Fruit fly (Drosophila melanogaster) whole organism: ENCODE measurements around the gene CG31676.

ENCODE experiments used
- CG8478 ChIP-seq: fragments of >200 bp; optimal IDR thresholded peaks from 2 replicates; lab custom pipeline; 2018; ENCODE audit warnings: inconsistent platforms
- Dll ChIP-seq: fragments of >200 bp; optimal IDR thresholded peaks from 2 replicates; lab custom pipeline; 2017
- EcR ChIP-seq, 2 experiments: fragments of >200 bp; optimal IDR thresholded peaks; 2 replicates each; lab custom pipeline; 2017; ENCODE audit warnings: missing biosample characterization in 2 of 2, missing genetic modification characterization in 2 of 2, missing genetic modification reagents in 2 of 2
- pan ChIP-seq: fragments of >200 bp; optimal IDR thresholded peaks from 2 replicates; lab custom pipeline; 2017
- psq ChIP-seq: fragments of >200 bp; optimal IDR thresholded peaks from 2 replicates; lab custom pipeline; 2017
- usp ChIP-seq: fragments of >200 bp; optimal IDR thresholded peaks from 2 replicates; lab custom pipeline; 2017; ENCODE audit warnings: missing biosample characterization, missing genetic modification characterization, mixed read lengths

The CG31676 gene

DNA sequence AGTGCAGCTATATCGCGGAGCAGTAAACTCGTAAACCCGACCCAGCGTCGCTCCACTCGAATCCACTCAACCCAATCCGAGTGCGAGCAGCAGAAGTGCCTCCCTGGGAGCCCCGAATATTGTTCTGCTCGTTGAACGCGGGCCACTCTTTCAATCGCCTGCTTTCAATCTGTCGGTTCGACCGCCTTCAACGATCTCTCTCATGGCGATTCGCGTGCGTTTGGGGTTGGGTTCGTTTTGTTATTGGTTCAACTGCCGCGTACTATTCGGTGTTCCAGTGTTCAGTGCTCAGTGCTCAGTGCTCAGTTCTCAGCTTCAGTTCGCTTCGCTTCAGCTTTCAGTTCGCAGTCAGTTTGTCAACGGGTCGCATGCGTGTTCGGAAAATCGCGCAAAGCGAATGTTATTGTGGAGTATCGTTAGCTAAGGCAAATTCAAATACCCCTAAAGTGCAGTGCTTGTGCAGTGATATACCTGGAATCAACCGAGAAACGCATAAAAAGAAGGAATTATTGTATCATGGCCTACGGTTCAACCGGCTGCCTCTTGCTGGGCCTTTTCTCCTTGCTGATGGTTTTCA lies at the start of gene CG31676:
Gene CG31676, plus strand, starts transcription at position 289 of the 577 bp plus-strand sequence.
- TF ChIP-seq EcR (GFP tag; optimal IDR thresholded peaks at IDR 0.05; lab: Kevin White, UChicago) (no peak), usp (GFP tag; lab: Kevin White, UChicago) (no peak), psq (lab: Kevin White, UChicago) (no peak), CG8478 (no peak)

DNA sequence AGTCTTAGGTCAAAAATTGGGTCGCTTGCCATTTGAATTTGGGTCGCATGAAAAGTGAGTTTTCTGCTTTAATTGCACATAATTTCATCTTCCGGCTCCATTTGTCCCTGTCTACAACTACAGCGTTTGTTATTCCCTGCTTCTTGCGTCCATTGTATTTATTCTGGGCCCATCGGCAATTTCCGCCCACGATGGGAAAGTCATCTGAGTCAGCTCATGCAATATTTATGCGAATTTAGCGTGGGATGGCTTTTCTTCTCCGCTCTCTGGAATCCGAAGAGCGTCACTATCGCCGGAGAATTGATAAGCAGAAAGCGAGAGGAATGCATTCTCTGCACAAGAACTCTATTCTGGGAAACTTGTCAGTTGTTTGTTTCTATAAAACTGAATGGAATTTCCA lies 48.0 kb upstream of the CG31676 start:
- TF ChIP-seq EcR (GFP tag; optimal IDR thresholded peaks at IDR 0.05; lab: Kevin White, UChicago) (no peak), usp (GFP tag; lab: Kevin White, UChicago) (no peak), psq (lab: Kevin White, UChicago) (no peak), CG8478 (no peak), pan (lab: Kevin White, UChicago) (no peak), Dll (lab: Kevin White, UChicago) (no peak)

DNA sequence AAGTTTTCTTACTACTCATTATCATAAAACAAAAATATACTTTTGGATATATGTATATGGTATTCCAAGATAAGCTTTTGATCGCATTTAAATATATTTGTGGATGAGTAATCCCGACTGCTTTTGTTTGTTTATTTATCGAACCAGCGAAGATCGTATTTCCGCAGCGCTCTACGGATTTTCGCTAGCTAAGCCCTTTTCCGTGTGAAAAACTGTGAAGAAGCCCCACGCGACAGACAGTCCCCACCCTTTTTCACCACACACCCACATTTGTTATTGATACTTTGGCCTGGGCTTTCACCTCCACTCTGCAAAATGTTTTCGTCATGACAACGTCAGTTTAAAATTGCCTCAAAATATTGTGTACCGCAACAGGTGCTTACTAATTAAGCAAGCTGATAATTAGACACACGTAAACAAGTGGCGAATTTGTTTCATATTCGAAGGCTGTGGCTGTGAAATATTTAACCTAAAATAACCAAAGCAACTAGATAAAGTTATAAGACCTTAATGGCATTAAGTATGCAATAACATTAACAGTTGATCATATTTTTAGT lies 47.5 kb upstream of the CG31676 start:
- TF ChIP-seq EcR (GFP tag; optimal IDR thresholded peaks at IDR 0.05; lab: Kevin White, UChicago) (no peak), usp (GFP tag; lab: Kevin White, UChicago) (no peak), psq (lab: Kevin White, UChicago) (no peak), CG8478 (no peak), pan (lab: Kevin White, UChicago) (no peak), Dll (lab: Kevin White, UChicago) (no peak)

DNA sequence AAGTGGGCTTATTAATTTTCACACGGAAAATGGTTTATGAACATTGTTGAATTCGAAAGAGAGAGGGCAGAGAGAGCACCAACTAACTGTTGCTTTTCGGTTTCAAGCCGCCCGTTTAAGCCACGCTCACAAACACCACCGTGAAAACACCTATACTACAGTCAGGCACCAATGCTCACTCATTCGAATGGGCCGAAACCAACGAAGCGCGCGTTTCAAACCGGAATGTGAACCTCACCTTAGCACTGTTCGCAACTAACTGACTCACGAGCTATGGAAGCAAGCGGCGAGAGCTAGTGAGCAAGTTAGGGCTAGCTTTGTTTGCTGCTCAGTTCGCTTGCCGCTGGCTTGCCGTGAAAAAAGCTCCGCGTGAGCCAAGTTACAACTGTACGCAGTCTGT lies 46.7 kb upstream of the CG31676 start:
- TF ChIP-seq pan (lab: Kevin White, UChicago) (no peak), Dll (lab: Kevin White, UChicago) (no peak), usp (GFP tag; lab: Kevin White, UChicago) (no peak), EcR (GFP tag; optimal IDR thresholded peaks at IDR 0.05; lab: Kevin White, UChicago) (no peak), psq (lab: Kevin White, UChicago) (no peak), CG8478 (no peak)

DNA sequence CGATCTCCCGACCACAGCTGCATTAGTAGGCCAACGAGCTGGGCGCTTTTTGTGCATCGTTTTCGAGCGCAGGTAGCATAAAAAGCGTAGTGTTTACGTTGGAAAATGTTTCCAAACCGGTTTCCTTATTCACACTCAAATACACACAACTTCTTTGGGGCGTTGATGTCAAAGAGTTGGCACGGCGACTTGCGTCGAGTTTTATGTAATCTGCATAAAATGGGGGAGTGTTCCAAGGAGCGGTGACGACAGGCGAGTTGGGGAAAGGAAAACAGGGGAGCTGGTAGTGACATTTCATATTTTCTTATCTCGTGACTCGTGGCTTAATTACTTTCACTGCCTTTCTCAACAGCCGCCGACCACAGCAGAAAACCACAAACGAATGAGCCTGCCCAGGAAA lies 45.9 kb upstream of the CG31676 start:
- TF ChIP-seq CG8478 (no peak), psq (lab: Kevin White, UChicago) (no peak), pan (lab: Kevin White, UChicago) (no peak), EcR (GFP tag; optimal IDR thresholded peaks at IDR 0.05; lab: Kevin White, UChicago) (no peak), usp (GFP tag; lab: Kevin White, UChicago) (no peak), Dll (lab: Kevin White, UChicago) (no peak)

DNA sequence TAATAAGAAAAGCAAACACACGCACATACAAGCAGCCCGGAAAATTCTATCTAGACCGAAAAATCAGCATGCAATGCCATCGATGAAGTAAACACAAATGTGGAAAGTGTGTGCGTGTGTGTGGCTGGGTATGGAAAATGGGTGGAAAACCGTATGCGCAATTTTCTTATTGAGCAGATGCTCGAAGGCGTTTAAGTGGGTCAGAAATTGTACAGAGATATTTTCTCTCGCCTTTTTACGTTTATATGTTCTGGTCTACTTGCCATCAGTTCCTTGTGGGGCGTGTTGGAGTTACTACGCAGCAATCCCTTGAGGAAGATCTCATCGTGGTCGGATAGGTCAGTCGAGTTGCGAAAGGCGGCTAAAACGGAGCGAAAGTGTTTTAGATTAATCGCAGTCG lies 44.8 kb upstream of the CG31676 start:
- TF ChIP-seq Dll (lab: Kevin White, UChicago) = no peak
- no peak for TF ChIP-seq psq (lab: Kevin White, UChicago)
- TF ChIP-seq EcR (GFP tag; optimal IDR thresholded peaks at IDR 0.05; lab: Kevin White, UChicago) = no peak
- TF ChIP-seq usp (GFP tag; lab: Kevin White, UChicago) = no peak
- no peak for TF ChIP-seq pan (lab: Kevin White, UChicago)
- no peak for TF ChIP-seq CG8478

DNA sequence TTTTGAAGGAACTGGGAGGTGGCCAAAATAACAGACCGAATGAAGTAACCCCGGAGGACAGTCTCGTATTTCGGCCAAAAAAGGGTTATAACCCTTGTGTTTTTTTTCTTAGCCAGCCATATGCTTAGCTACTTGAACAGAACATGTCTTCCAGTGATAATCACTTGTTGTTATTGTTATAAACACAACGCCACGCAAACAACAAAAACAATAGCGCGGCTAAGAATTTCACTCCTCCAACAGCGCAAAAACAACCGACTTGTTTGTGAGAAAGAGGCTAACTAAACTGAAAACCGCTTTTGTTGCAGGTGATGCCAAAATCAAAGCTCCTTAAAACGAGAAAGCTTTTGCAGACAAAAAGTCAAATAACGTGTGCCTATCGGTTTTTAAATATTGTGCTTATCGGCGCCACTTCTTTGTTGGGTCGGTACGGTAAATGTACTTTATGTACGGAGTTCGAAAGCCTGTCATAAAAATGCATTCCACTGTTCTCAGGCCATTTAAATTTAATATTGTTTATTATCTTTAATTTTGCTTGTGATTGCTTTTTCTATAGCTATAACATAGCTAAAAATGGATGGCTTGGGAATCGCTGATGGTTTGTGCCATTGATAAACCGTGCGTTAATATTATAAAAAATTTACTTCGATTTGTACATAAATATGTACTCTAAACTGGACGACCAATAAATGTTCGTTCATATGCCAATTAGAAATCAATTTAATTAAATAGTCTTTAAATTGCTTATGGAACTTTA lies 43.6 kb upstream of the CG31676 start, which contains the start of gene vari:
Gene vari, minus strand, starts transcription at position 285 of the 757 bp plus-strand sequence.
- no peak for TF ChIP-seq pan (lab: Kevin White, UChicago)
- TF ChIP-seq EcR (GFP tag; optimal IDR thresholded peaks at IDR 0.05; lab: Kevin White, UChicago) = no peak
- TF ChIP-seq Dll (lab: Kevin White, UChicago) = no peak
- TF ChIP-seq psq (lab: Kevin White, UChicago) = no peak
- no peak for TF ChIP-seq usp (GFP tag; lab: Kevin White, UChicago)

DNA sequence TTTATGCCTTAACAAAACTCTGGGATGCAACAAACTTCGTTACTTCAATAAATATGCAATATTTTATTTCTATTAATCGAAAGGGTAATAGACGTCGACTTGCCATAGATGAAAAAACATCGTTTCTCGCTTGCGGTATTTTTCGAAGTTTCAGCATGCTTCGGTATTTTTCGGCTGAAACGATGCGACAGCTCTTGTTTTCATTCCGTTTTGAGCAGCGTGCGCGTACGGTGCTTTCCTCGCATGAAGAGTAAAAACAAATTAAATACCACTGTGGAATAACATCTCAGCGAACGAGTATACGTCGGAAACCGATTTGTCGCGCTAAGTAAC lies 43.1 kb upstream of the CG31676 start, which contains the start of gene CG9328:
Gene CG9328, plus strand, starts transcription at position 201 of the 333 bp plus-strand sequence.
- TF ChIP-seq usp (GFP tag; lab: Kevin White, UChicago) (no peak), CG8478 (no peak), Dll (lab: Kevin White, UChicago) (no peak), psq (lab: Kevin White, UChicago) (no peak), EcR (GFP tag; optimal IDR thresholded peaks at IDR 0.05; lab: Kevin White, UChicago) (no peak), pan (lab: Kevin White, UChicago) (no peak)

DNA sequence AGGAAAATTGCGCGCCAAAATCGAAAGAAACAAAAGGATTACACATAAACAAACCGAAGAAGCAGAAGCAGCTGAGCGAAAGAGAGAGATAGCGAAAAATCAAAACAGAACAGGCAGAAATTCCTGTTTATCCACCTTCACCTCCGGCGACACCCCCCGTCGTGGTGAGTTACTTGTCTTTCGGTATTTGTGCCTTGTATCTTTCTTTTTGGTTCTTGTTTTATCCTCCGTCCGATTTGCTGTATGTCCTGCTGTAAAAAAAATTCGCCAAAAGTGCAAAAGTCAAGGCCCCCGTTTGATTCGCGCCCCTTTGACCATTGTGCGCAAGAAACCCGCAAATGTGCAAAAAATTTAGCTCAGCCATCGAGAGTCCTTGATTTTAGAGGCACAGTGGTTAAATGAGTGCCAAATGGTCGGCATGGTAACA lies 42.2 kb upstream of the CG31676 start:
- no peak for TF ChIP-seq psq (lab: Kevin White, UChicago)
- TF ChIP-seq Dll (lab: Kevin White, UChicago) = no peak
- TF ChIP-seq usp (GFP tag; lab: Kevin White, UChicago) = no peak
- no peak for TF ChIP-seq pan (lab: Kevin White, UChicago)
- TF ChIP-seq CG8478 = no peak
- TF ChIP-seq EcR (GFP tag; optimal IDR thresholded peaks at IDR 0.05; lab: Kevin White, UChicago) = no peak

DNA sequence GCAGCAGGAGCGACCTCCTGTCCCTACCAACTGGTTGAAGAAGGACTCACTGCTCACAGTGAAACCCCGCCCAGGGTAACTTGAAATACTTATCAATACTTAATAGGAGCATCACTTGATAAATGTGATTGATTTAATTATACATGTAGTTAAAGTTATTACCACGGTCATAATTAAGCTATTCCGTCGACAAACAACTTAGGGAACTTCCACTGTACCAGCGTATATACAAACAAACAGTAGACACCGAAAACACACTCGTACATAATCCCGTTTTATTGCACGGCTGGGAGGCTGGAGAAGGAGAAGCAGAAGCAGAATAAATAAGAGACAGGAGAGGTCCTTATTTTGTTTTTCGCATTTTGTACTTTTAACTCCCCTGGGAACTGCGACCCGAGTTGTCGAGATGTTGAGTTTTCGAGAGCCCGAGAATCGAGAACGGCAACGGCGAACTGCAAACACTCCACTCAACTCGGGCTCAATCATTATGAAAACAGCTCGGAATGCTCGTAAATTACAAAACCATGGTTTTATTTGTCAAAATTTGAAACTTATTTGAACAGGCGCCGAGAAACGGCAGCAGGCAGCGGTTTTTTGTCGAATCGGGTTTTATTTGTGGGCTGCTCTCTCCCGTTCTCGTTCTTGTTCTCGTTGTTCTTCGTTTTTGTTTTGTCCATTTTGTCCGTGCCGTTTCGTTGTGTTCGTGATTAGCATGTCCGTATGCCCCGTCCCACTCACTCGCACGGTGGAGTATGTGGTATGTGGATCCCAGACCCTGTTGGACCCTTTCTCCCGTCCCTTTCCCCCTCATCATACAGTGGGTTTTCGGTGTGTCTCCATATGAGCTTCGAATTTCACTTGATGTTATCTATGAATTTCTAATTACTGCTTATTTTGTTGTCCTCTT lies 40.3 kb upstream of the CG31676 start:
- TF ChIP-seq Dll (lab: Kevin White, UChicago) = no peak

DNA sequence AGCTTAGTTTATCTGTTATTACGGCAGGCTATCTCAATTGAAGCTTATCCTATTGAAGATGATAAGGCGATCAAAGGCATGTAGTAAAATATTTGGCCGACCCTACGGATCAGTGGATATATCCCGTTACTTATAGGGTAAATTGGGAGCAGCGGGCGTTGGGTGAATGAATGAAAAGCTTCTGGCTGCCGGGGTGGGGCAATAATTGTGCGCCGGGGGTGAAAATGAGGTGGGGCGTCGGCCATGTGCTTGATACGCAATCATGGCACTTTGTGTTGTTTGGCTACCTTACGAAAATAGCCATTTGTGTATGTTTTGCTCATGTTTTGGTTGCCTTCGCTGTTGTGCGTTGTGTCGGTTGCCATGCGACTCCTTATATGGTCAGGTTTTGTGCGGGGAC lies 38.7 kb upstream of the CG31676 start:
- TF ChIP-seq usp (GFP tag; lab: Kevin White, UChicago) (no peak), Dll (lab: Kevin White, UChicago) (no peak), pan (lab: Kevin White, UChicago) (no peak), psq (lab: Kevin White, UChicago) (no peak), EcR (GFP tag; optimal IDR thresholded peaks at IDR 0.05; lab: Kevin White, UChicago) (no peak), CG8478 (no peak)
